Worm (Caenorhabditis elegans) whole organism, L3 larva: Measurements from ENCODE around the gene tbx-11.

Experiments used
- aly-2 ChIP-seq: fragments of 150-350 bp; optimal IDR thresholded peaks from 2 replicates; lab custom pipeline; 2014; ENCODE audit warnings: missing biosample characterization, missing genetic modification characterization
- ceh-28 ChIP-seq: fragments of 150-350 bp; optimal IDR thresholded peaks from 2 replicates; lab custom pipeline; 2014; ENCODE audit warnings: missing biosample characterization, missing genetic modification reagents, missing genetic modification characterization
- ceh-9 ChIP-seq: sonication (generic microtip); optimal IDR thresholded peaks from 2 replicates; lab custom pipeline; 2018; ENCODE audit warnings: missing biosample characterization, missing genetic modification characterization
- fkh-10 ChIP-seq: sonication (generic microtip); optimal IDR thresholded peaks from 2 replicates; lab custom pipeline; 2017; ENCODE audit warnings: missing biosample characterization, missing genetic modification reagents, missing genetic modification characterization
- fos-1 ChIP-seq: fragments of 150-350 bp; optimal IDR thresholded peaks from 2 replicates; lab custom pipeline; 2014; ENCODE audit warnings: missing biosample characterization, missing genetic modification characterization
- hmg-11 ChIP-seq: sonication (generic microtip); optimal IDR thresholded peaks from 2 replicates; lab custom pipeline; 2016; ENCODE audit warnings: missing genetic modification characterization, missing compliant biosample characterization
- lin-39 ChIP-seq: fragments of 150-350 bp; optimal IDR thresholded peaks from 2 replicates; lab custom pipeline; 2018; ENCODE audit warnings: missing biosample characterization, missing genetic modification reagents, missing genetic modification characterization
- nfya-1 ChIP-seq: sonication (generic microtip); optimal IDR thresholded peaks from 2 replicates; lab custom pipeline; 2017; ENCODE audit warnings: missing genetic modification characterization, mild to moderate bottlenecking, missing compliant biosample characterization, antibody characterized with exemption, moderate library complexity; ENCODE audit not compliant: insufficient read depth
- nhr-25 ChIP-seq: sonication (generic microtip); optimal IDR thresholded peaks from 2 replicates; lab custom pipeline; 2017; ENCODE audit warnings: missing biosample characterization, missing genetic modification characterization
- nhr-43 ChIP-seq: sonication (generic microtip); optimal IDR thresholded peaks from 2 replicates; lab custom pipeline; 2016; ENCODE audit warnings: mild to moderate bottlenecking, missing genetic modification characterization, missing compliant biosample characterization; ENCODE audit not compliant: poor library complexity, severe bottlenecking
- pha-4 ChIP-seq: fragments of 150-350 bp; optimal IDR thresholded peaks from 2 replicates; lab custom pipeline; 2014; ENCODE audit warnings: missing biosample characterization, missing genetic modification reagents, missing genetic modification characterization
- tbx-2 ChIP-seq: sonication (generic microtip); optimal IDR thresholded peaks from 2 replicates; lab custom pipeline; 2016; ENCODE audit warnings: mild to moderate bottlenecking, missing genetic modification characterization, missing compliant biosample characterization
- unc-39 ChIP-seq: sonication (generic microtip); optimal IDR thresholded peaks from 4 replicates; lab custom pipeline; 2017; ENCODE audit warnings: missing biosample characterization, missing genetic modification characterization
- unc-62 ChIP-seq: fragments of 150-350 bp; sonication (generic microtip); optimal IDR thresholded peaks from 4 replicates; lab custom pipeline; 2014; ENCODE audit warnings: missing biosample characterization, missing genetic modification reagents, missing genetic modification characterization
- zag-1 ChIP-seq: fragments of 150-350 bp; optimal IDR thresholded peaks from 2 replicates; lab custom pipeline; 2014; ENCODE audit warnings: missing biosample characterization, missing genetic modification characterization

Gene tbx-11

DNA sequence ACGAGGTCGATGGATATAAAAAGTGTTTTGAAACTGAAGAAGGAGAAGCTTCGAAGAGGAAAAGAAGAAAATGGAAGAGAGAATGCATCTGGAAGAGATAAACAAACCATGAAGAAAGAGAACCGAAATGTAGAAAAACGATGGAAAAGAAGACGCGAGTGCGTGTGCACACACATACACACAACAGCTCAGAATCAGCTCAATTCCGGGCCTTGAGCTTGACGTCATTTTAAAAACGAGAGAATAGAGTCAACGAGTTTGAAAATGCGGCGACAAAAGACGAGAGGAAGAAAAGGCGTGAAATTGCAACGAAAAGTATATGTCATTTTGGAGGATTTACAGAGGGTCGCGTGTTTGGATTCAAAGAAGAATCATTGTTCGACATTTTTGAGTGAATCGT lies 47.2 kb downstream of the tbx-11 start:
- peak; percentile 59 for TF ChIP-seq hmg-11 (tag; lab: Kevin White, UChicago)
- TF ChIP-seq nfya-1 = peak; percentile 67
- no peak for TF ChIP-seq nhr-25 (tag; lab: Kevin White, UChicago)
- TF ChIP-seq ceh-9 (tag; lab: Kevin White, UChicago) = no peak
- no peak for TF ChIP-seq tbx-2 (tag; lab: Kevin White, UChicago)
- TF ChIP-seq unc-39 (tag; lab: Kevin White, UChicago) = no peak
- peak; percentile 1 for TF ChIP-seq fkh-10 (GFP tag; lab: Kevin White, UChicago)
- peak; percentile 70 for TF ChIP-seq lin-39 (tag; lab: Kevin White, UChicago)
- no peak for TF ChIP-seq fos-1 (tag; lab: Kevin White, UChicago)
- TF ChIP-seq pha-4 (tag; lab: Kevin White, UChicago) = no peak
- no peak for TF ChIP-seq nhr-43

DNA sequence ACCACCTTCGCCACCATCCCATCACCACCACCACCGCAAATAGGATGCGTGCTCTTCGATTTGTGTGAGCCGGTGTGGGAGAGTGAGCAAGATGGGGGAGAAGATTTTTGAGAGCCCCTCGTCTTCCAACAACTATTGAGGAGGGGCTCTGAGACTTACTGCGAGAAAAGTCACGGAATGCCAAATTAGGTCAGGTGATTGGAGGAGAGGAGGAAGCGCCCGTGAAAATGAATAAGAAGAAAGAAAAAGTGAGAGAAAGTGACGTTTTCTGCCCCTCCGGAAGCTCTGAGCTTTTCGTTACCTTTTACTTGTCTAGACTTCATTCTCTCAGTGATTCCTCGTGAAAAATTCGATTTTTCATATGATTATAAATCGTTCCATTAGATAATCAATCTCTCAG lies 48.1 kb downstream of the tbx-11 start:
- TF ChIP-seq aly-2 = no peak
- no peak for TF ChIP-seq zag-1 (tag; lab: Kevin White, UChicago)
- TF ChIP-seq nhr-43 = no peak
- TF ChIP-seq unc-62 = no peak
- TF ChIP-seq ceh-28 = no peak
- no peak for TF ChIP-seq ceh-9 (tag; lab: Kevin White, UChicago)
